Worm (Caenorhabditis elegans) whole organism, L2 larva: Measurements from ENCODE around the gene pgap-1.

ENCODE experiments used
- C34F6.9 ChIP-seq: fragments of 150-350 bp; optimal IDR thresholded peaks from 2 replicates; lab custom pipeline; 2014; ENCODE audit warnings: missing biosample characterization, missing genetic modification characterization
- R02D3.7 ChIP-seq: fragments of 150-350 bp; optimal IDR thresholded peaks from 2 replicates; lab custom pipeline; 2014; ENCODE audit warnings: missing biosample characterization, missing genetic modification characterization
- Y55F3AM.14 ChIP-seq: fragments of 200-800 bp; sonication (Bioruptor generic); optimal IDR thresholded peaks from 2 replicates; lab custom pipeline; 2018; ENCODE audit warnings: mild to moderate bottlenecking, missing genetic modification characterization, missing compliant biosample characterization
- ZK546.5 ChIP-seq: sonication (generic microtip); optimal IDR thresholded peaks from 2 replicates; lab custom pipeline; 2017; ENCODE audit warnings: missing biosample characterization, missing genetic modification characterization
- alr-1 ChIP-seq: fragments of 150-350 bp; optimal IDR thresholded peaks from 2 replicates; lab custom pipeline; 2014; ENCODE audit warnings: missing biosample characterization, missing genetic modification characterization
- aly-2 ChIP-seq: fragments of 150-350 bp; optimal IDR thresholded peaks from 2 replicates; lab custom pipeline; 2014; ENCODE audit warnings: missing biosample characterization, missing genetic modification characterization
- ama-1 ChIP-seq: fragments of 150-350 bp; optimal IDR thresholded peaks from 2 replicates; lab custom pipeline; 2018; ENCODE audit warnings: inconsistent platforms
- blmp-1 ChIP-seq: sonication (generic microtip); optimal IDR thresholded peaks from 2 replicates; lab custom pipeline; 2017; ENCODE audit warnings: missing genetic modification characterization, mild to moderate bottlenecking, missing compliant biosample characterization, antibody characterized with exemption, moderate library complexity; ENCODE audit not compliant: insufficient read depth
- ceh-16 ChIP-seq: fragments of 150-350 bp; optimal IDR thresholded peaks from 2 replicates; lab custom pipeline; 2014; ENCODE audit warnings: missing biosample characterization, missing genetic modification characterization
- ceh-82 ChIP-seq: fragments of 150-350 bp; optimal IDR thresholded peaks from 2 replicates; lab custom pipeline; 2014; ENCODE audit warnings: missing biosample characterization, missing genetic modification characterization
- crh-2 ChIP-seq: sonication (generic microtip); optimal IDR thresholded peaks from 2 replicates; lab custom pipeline; 2017; ENCODE audit warnings: missing biosample characterization, missing genetic modification characterization
- dmd-4 ChIP-seq: sonication (generic microtip); optimal IDR thresholded peaks from 2 replicates; lab custom pipeline; 2017; ENCODE audit warnings: missing biosample characterization, missing genetic modification characterization
- egl-27 ChIP-seq: sonication (generic microtip); optimal IDR thresholded peaks from 3 replicates; lab custom pipeline; 2017; ENCODE audit warnings: missing biosample characterization, missing genetic modification reagents, missing genetic modification characterization
- elt-1 ChIP-seq: fragments of 150-350 bp; optimal IDR thresholded peaks from 2 replicates; lab custom pipeline; 2014; ENCODE audit warnings: missing biosample characterization, missing genetic modification characterization
- elt-3 ChIP-seq: sonication (generic microtip); optimal IDR thresholded peaks from 2 replicates; lab custom pipeline; 2017; ENCODE audit warnings: missing biosample characterization, missing genetic modification characterization
- fos-1 ChIP-seq: fragments of 150-350 bp; optimal IDR thresholded peaks from 2 replicates; lab custom pipeline; 2014; ENCODE audit warnings: missing biosample characterization, missing genetic modification characterization
- lin-11 ChIP-seq: fragments of 150-350 bp; sonication (generic microtip); optimal IDR thresholded peaks from 2 replicates; lab custom pipeline; 2014; ENCODE audit warnings: missing biosample characterization, missing genetic modification characterization, inconsistent platforms, mixed read lengths
- lin-13 ChIP-seq: fragments of 150-350 bp; optimal IDR thresholded peaks from 2 replicates; lab custom pipeline; 2014; ENCODE audit warnings: missing biosample characterization, missing genetic modification reagents, missing genetic modification characterization
- lin-39 ChIP-seq: fragments of 150-350 bp; optimal IDR thresholded peaks from 2 replicates; lab custom pipeline; 2014; ENCODE audit warnings: missing biosample characterization, missing genetic modification reagents, missing genetic modification characterization
- lsy-2 ChIP-seq, 2 experiments: fragments of 150-350 bp in 1 of 2; sonication (generic microtip) in 1 of 2; optimal IDR thresholded peaks; 2 replicates each; lab custom pipeline; 2014 to 2017; ENCODE audit warnings: missing biosample characterization in 2 of 2, missing genetic modification characterization in 2 of 2
- mbf-1 ChIP-seq: sonication (generic microtip); optimal IDR thresholded peaks from 2 replicates; lab custom pipeline; 2017; ENCODE audit warnings: missing biosample characterization, missing genetic modification characterization
- mdl-1 ChIP-seq, 2 experiments: fragments of 150-350 bp in 1 of 2; sonication (generic microtip) in 1 of 2; optimal IDR thresholded peaks; 2 replicates each; lab custom pipeline; 2017; ENCODE audit warnings: missing biosample characterization in 2 of 2, missing genetic modification characterization in 2 of 2
- nhr-10 ChIP-seq: sonication (generic microtip); optimal IDR thresholded peaks from 2 replicates; lab custom pipeline; 2017; ENCODE audit warnings: missing biosample characterization, missing genetic modification characterization
- nhr-11 ChIP-seq: fragments of 150-350 bp; optimal IDR thresholded peaks from 2 replicates; lab custom pipeline; 2014; ENCODE audit warnings: missing biosample characterization, missing genetic modification characterization
- nhr-12 ChIP-seq: fragments of 150-350 bp; optimal IDR thresholded peaks from 2 replicates; lab custom pipeline; 2014; ENCODE audit warnings: missing biosample characterization, missing genetic modification characterization
- nhr-129 ChIP-seq: fragments of 150-350 bp; optimal IDR thresholded peaks from 2 replicates; lab custom pipeline; 2014; ENCODE audit warnings: missing biosample characterization, missing genetic modification characterization
- nhr-21 ChIP-seq: fragments of 150-350 bp; optimal IDR thresholded peaks from 2 replicates; lab custom pipeline; 2014; ENCODE audit warnings: missing biosample characterization, missing genetic modification characterization
- nhr-237 ChIP-seq: fragments of 150-350 bp; optimal IDR thresholded peaks from 2 replicates; lab custom pipeline; 2014; ENCODE audit warnings: missing biosample characterization, missing genetic modification characterization
- nhr-25 ChIP-seq: fragments of 150-350 bp; sonication (generic microtip); optimal IDR thresholded peaks from 3 replicates; lab custom pipeline; 2014; ENCODE audit warnings: missing biosample characterization, missing genetic modification characterization
- peb-1 ChIP-seq: fragments of 150-350 bp; optimal IDR thresholded peaks from 2 replicates; lab custom pipeline; 2014; ENCODE audit warnings: missing biosample characterization, missing genetic modification characterization
- sma-9 ChIP-seq, 2 experiments: fragments of 150-350 bp in 1 of 2; sonication (generic microtip) in 1 of 2; optimal IDR thresholded peaks; 2 replicates each; lab custom pipeline; 2014 to 2016; ENCODE audit warnings: missing genetic modification characterization in 2 of 2, mild to moderate bottlenecking in 1 of 2, missing biosample characterization in 1 of 2, missing compliant biosample characterization in 1 of 2, missing genetic modification reagents in 1 of 2, moderate library complexity in 1 of 2
- unc-39 ChIP-seq: fragments of 150-350 bp; optimal IDR thresholded peaks from 2 replicates; lab custom pipeline; 2014; ENCODE audit warnings: missing biosample characterization, missing genetic modification characterization
- unc-62 ChIP-seq: fragments of 150-350 bp; optimal IDR thresholded peaks from 2 replicates; lab custom pipeline; 2014; ENCODE audit warnings: missing biosample characterization, missing genetic modification reagents, missing genetic modification characterization
- zag-1 ChIP-seq: fragments of 150-350 bp; optimal IDR thresholded peaks from 2 replicates; lab custom pipeline; 2014; ENCODE audit warnings: missing biosample characterization, missing genetic modification characterization
- ztf-4 ChIP-seq: fragments of 150-350 bp; optimal IDR thresholded peaks from 2 replicates; lab custom pipeline; 2014; ENCODE audit warnings: missing biosample characterization, missing genetic modification characterization

The pgap-1 gene

ce11 chrV:11209452-11210188 lies 32.1 kb upstream of the pgap-1 start:
- no peak for TF ChIP-seq nhr-12 (tag; lab: Kevin White, UChicago)
- no peak for TF ChIP-seq ceh-82 (tag; lab: Kevin White, UChicago)
- TF ChIP-seq ZK546.5: no peak
- TF ChIP-seq mbf-1 (tag; lab: Kevin White, UChicago): no peak
- no peak for TF ChIP-seq unc-39 (tag; lab: Kevin White, UChicago)
- no peak for TF ChIP-seq peb-1
- TF ChIP-seq egl-27: no peak
- no peak for TF ChIP-seq sma-9 (GFP tag; optimal IDR thresholded peaks at IDR 0.05; lab: Kevin White, UChicago)
- TF ChIP-seq sma-9 (tag; optimal IDR thresholded peaks at IDR 0.05; lab: Kevin White, UChicago): no peak
- TF ChIP-seq elt-1 (tag; lab: Kevin White, UChicago): no peak
- TF ChIP-seq C34F6.9 (tag; lab: Kevin White, UChicago): no peak
- no peak for TF ChIP-seq nhr-21
- no peak for TF ChIP-seq nhr-11 (tag; lab: Kevin White, UChicago)
- no peak for TF ChIP-seq unc-62 (GFP tag; lab: Kevin White, UChicago)
- no peak for TF ChIP-seq mdl-1 (tag; optimal IDR thresholded peaks at IDR 0.05; lab: Kevin White, UChicago)
- TF ChIP-seq zag-1: no peak
- TF ChIP-seq lin-11 (tag; lab: Kevin White, UChicago): no peak
- TF ChIP-seq crh-2 (tag; lab: Kevin White, UChicago): no peak

- TF ChIP-seq unc-62 (GFP tag; lab: Kevin White, UChicago) (no peak), R02D3.7 (tag; lab: Kevin White, UChicago) (no peak), ztf-4 (no peak), nhr-129 (tag; lab: Kevin White, UChicago) (no peak), lin-39 (no peak), nhr-12 (tag; lab: Kevin White, UChicago) (no peak), elt-3 (no peak), egl-27 (no peak), crh-2 (tag; lab: Kevin White, UChicago) (no peak)
- TF ChIP-seq, all 48 proteins: peak for 0
Measured at ce11 chrV:11211323-11211722, 30.4 kb upstream of the pgap-1 start.

- TF ChIP-seq dmd-4 (tag; lab: Kevin White, UChicago): no peak
- TF ChIP-seq peb-1: no peak
- no peak for TF ChIP-seq ceh-16 (tag; lab: Kevin White, UChicago)
- TF ChIP-seq nhr-21: no peak
- TF ChIP-seq crh-2 (tag; lab: Kevin White, UChicago): no peak
- no peak for TF ChIP-seq nhr-129 (tag; lab: Kevin White, UChicago)
- no peak for TF ChIP-seq nhr-12 (tag; lab: Kevin White, UChicago)
- TF ChIP-seq nhr-25 (tag; lab: Kevin White, UChicago): no peak
- TF ChIP-seq lin-13: no peak
- TF ChIP-seq R02D3.7 (tag; lab: Kevin White, UChicago): no peak
- TF ChIP-seq C34F6.9 (tag; lab: Kevin White, UChicago): no peak
- TF ChIP-seq lin-39: no peak
- TF ChIP-seq ama-1 (lab: Kevin White, UChicago): no peak
- no peak for TF ChIP-seq elt-3
- no peak for TF ChIP-seq alr-1 (tag; lab: Kevin White, UChicago)
- TF ChIP-seq mdl-1 (tag; optimal IDR thresholded peaks at IDR 0.05; lab: Kevin White, UChicago): no peak
- TF ChIP-seq nhr-237 (tag; lab: Kevin White, UChicago): no peak
- no peak for TF ChIP-seq nhr-10 (tag; lab: Kevin White, UChicago)
- no peak for TF ChIP-seq zag-1
- TF ChIP-seq lsy-2 (tag; optimal IDR thresholded peaks at IDR 0.05; lab: Kevin White, UChicago): no peak
Measured at ce11 chrV:11214569-11214968, 27.1 kb upstream of the pgap-1 start.

- TF ChIP-seq Y55F3AM.14 (GFP tag; lab: Kevin White, UChicago) (no peak), alr-1 (tag; lab: Kevin White, UChicago) (no peak), fos-1 (tag; lab: Kevin White, UChicago) (no peak), blmp-1 (tag; lab: Kevin White, UChicago) (no peak), lsy-2 (tag; optimal IDR thresholded peaks at IDR 0.05; lab: Kevin White, UChicago) (no peak), egl-27 (no peak), aly-2 (tag; lab: Kevin White, UChicago) (no peak), lin-11 (tag; lab: Kevin White, UChicago) (no peak), lin-13 (no peak)
Measured at ce11 chrV:11216137-11216536, 25.5 kb upstream of the pgap-1 start.
